Worm (Caenorhabditis elegans) whole organism, L1 larva: ENCODE data around the gene skpo-3.

Source experiments
- ama-1 ChIP-seq: fragments of 150-350 bp; optimal IDR thresholded peaks from 2 replicates; lab custom pipeline; 2014
- blmp-1 ChIP-seq: fragments of 150-350 bp; optimal IDR thresholded peaks from 2 replicates; lab custom pipeline; 2014; ENCODE audit warnings: missing biosample characterization, missing genetic modification characterization
- egl-27 ChIP-seq, 2 experiments: fragments of 150-350 bp in 1 of 2; sonication (generic microtip); optimal IDR thresholded peaks; 3 replicates each; lab custom pipeline; 2017 to 2018; ENCODE audit warnings: missing biosample characterization in 2 of 2, missing genetic modification characterization in 2 of 2, missing genetic modification reagents in 2 of 2
- hlh-17 ChIP-seq: fragments of 200-800 bp; sonication (Bioruptor generic); optimal IDR thresholded peaks from 2 replicates; lab custom pipeline; 2018; ENCODE audit warnings: missing genetic modification characterization, mild to moderate bottlenecking, missing compliant biosample characterization, moderate library complexity, borderline replicate concordance
- nhr-12 ChIP-seq: sonication (generic microtip); optimal IDR thresholded peaks from 2 replicates; lab custom pipeline; 2017; ENCODE audit warnings: missing biosample characterization, missing genetic modification characterization
- pqm-1 ChIP-seq: sonication (generic microtip); optimal IDR thresholded peaks from 3 replicates; lab custom pipeline; 2017; ENCODE audit warnings: missing biosample characterization, missing genetic modification characterization
- unc-62 ChIP-seq: fragments of 150-350 bp; optimal IDR thresholded peaks from 2 replicates; lab custom pipeline; 2014; ENCODE audit warnings: missing biosample characterization, missing genetic modification reagents, missing genetic modification characterization
- ztf-11 ChIP-seq, 2 experiments: sonication (generic microtip); optimal IDR thresholded peaks; 2 replicates each; lab custom pipeline; 2016 to 2017; ENCODE audit warnings: missing genetic modification characterization in 2 of 2, missing biosample characterization in 1 of 2, missing compliant biosample characterization in 1 of 2

- TF ChIP-seq nhr-12 (tag; lab: Kevin White, UChicago) (no peak), unc-62 (GFP tag; lab: Kevin White, UChicago) (no peak), ztf-11 (tag; optimal IDR thresholded peaks at IDR 0.05; lab: Kevin White, UChicago) (no peak), blmp-1 (no peak), egl-27 (tag; optimal IDR thresholded peaks at IDR 0.05; lab: Kevin White, UChicago) (no peak), hlh-17 (no peak), ama-1 (lab: Kevin White, UChicago) (no peak), pqm-1 (tag; lab: Kevin White, UChicago) (no peak)
These were observed 13.2 kb upstream of the skpo-3 start, which contains the start of gene ctsa-3.1 for ce11 chrII:7232517-7232916.
